Worm (Caenorhabditis elegans) whole organism, young adult: ENCODE results near the gene lsm-4.

Experiments
- C17E4.6 ChIP-seq: fragments of 200-800 bp; sonication (Bioruptor generic); IDR thresholded peaks from 2 replicates; pipeline ENCODE4 v1.3.6; 2022; ENCODE audit warnings: missing genetic modification reagents, missing genetic modification characterization, missing compliant biosample characterization
- ama-1 ChIP-seq, 3 experiments: fragments of 150-350 bp in 1 of 3; sonication (generic microtip) in 2 of 3; optimal IDR thresholded peaks; 2 replicates each; lab custom pipeline; 2014 to 2018; ENCODE audit warnings: missing biosample characterization in 2 of 3, missing genetic modification characterization in 2 of 3, missing genetic modification reagents in 2 of 3
- aptf-3 ChIP-seq: fragments of 200-800 bp; sonication (Bioruptor generic); IDR thresholded peaks from 2 replicates; pipeline ENCODE4 v1.3.6; 2022; ENCODE audit warnings: missing genetic modification characterization, missing compliant biosample characterization
- attf-6 ChIP-seq: fragments of 200-800 bp; sonication (Bioruptor generic); IDR thresholded peaks from 2 replicates; pipeline ENCODE4 v1.3.6; 2022; ENCODE audit warnings: missing genetic modification reagents, missing genetic modification characterization, missing compliant biosample characterization
- ccch-3 ChIP-seq: fragments of 200-800 bp; sonication (Bioruptor generic); optimal IDR thresholded peaks from 2 replicates; lab custom pipeline; 2018; ENCODE audit warnings: mild to moderate bottlenecking, missing genetic modification characterization, missing compliant biosample characterization
- die-1 ChIP-seq: sonication (generic microtip); optimal IDR thresholded peaks from 2 replicates; lab custom pipeline; 2016; ENCODE audit warnings: missing genotype, mild to moderate bottlenecking, missing genetic modification characterization, missing compliant biosample characterization
- dpl-1 ChIP-seq: fragments of 150-350 bp; optimal IDR thresholded peaks from 2 replicates; lab custom pipeline; 2014; ENCODE audit warnings: missing biosample characterization, missing genetic modification reagents, missing genetic modification characterization
- lin-35 ChIP-seq, 3 experiments: fragments of 150-350 bp in 2 of 3; sonication (generic microtip) in 1 of 3; optimal IDR thresholded peaks; 2 replicates each; lab custom pipeline; 2014 to 2018; ENCODE audit warnings: missing biosample characterization in 3 of 3, missing genetic modification characterization in 3 of 3, missing genetic modification reagents in 3 of 3
- pha-4 ChIP-seq: fragments of 150-350 bp; sonication (generic microtip); optimal IDR thresholded peaks from 2 replicates; lab custom pipeline; 2014; ENCODE audit warnings: missing biosample characterization, missing genetic modification reagents, missing genetic modification characterization
- snpc-4 ChIP-seq, 5 experiments: fragments of 150-350 bp in 1 of 5; sonication (generic microtip) in 4 of 5; optimal IDR thresholded peaks; 2 replicates each; lab custom pipeline; 2014 to 2018; ENCODE audit warnings: missing genetic modification characterization in 5 of 5, missing biosample characterization in 3 of 5, antibody characterized with exemption in 2 of 5, mild to moderate bottlenecking in 2 of 5, missing compliant biosample characterization in 2 of 5, missing genotype in 2 of 5, moderate library complexity in 2 of 5, missing genetic modification reagents in 1 of 5
- sptf-2 ChIP-seq: fragments of 200-800 bp; sonication (Bioruptor generic); optimal IDR thresholded peaks from 2 replicates; lab custom pipeline; 2018; ENCODE audit warnings: mild to moderate bottlenecking, missing genetic modification characterization, missing compliant biosample characterization
- ztf-18 ChIP-seq: sonication (generic microtip); optimal IDR thresholded peaks from 2 replicates; lab custom pipeline; 2016; ENCODE audit warnings: missing genotype, mild to moderate bottlenecking, missing genetic modification characterization, missing compliant biosample characterization
- ztf-25 ChIP-seq: fragments of 200-800 bp; sonication (Bioruptor generic); IDR thresholded peaks from 2 replicates; pipeline ENCODE4 v1.3.6; 2022; ENCODE audit warnings: missing genetic modification reagents, missing genetic modification characterization, missing compliant biosample characterization

ce11 chrII:7205388-7205787 lies 47.6 kb downstream of the lsm-4 start, which contains the start of gene srd-59:
- TF ChIP-seq aptf-3 (no peak), C17E4.6 (GFP tag; lab: Robert Waterston, UW) (no peak), snpc-4 (GFP tag; optimal IDR thresholded peaks at IDR 0.05; lab: Kevin White, UChicago) (no peak), snpc-4 (tag; optimal IDR thresholded peaks at IDR 0.05; lab: Kevin White, UChicago) (no peak), attf-6 (no peak), ama-1 (optimal IDR thresholded peaks at IDR 0.05; lab: Kevin White, UChicago) (no peak), ama-1 (GFP tag; optimal IDR thresholded peaks at IDR 0.05; lab: Kevin White, UChicago) (no peak), ztf-18 (tag; lab: Kevin White, UChicago) (no peak), sptf-2 (GFP tag; lab: Kevin White, UChicago) (no peak), ztf-25 (GFP tag; lab: Robert Waterston, UW) (no peak), die-1 (tag; lab: Kevin White, UChicago) (no peak), pha-4 (tag; lab: Kevin White, UChicago) (no peak), ccch-3 (GFP tag; lab: Kevin White, UChicago) (no peak), dpl-1 (GFP tag; lab: Kevin White, UChicago) (no peak), lin-35 (GFP tag; optimal IDR thresholded peaks at IDR 0.05; lab: Kevin White, UChicago) (no peak)
